Worm (Caenorhabditis elegans) whole organism, young adult: ENCODE measurements around the gene gnrr-3.

Experiments used
- ama-1 ChIP-seq, 3 experiments: fragments of 150-350 bp in 1 of 3; sonication (generic microtip) in 2 of 3; optimal IDR thresholded peaks; 2 replicates each; lab custom pipeline; 2014 to 2018; ENCODE audit warnings: missing biosample characterization in 2 of 3, missing genetic modification characterization in 2 of 3, missing genetic modification reagents in 2 of 3
- ets-4 ChIP-seq: fragments of 200-800 bp; sonication (Bioruptor generic); optimal IDR thresholded peaks from 2 replicates; lab custom pipeline; 2018; ENCODE audit warnings: mild to moderate bottlenecking, missing genetic modification characterization, missing compliant biosample characterization
- ztf-25 ChIP-seq: fragments of 200-800 bp; sonication (Bioruptor generic); IDR thresholded peaks from 2 replicates; pipeline ENCODE4 v1.3.6; 2022; ENCODE audit warnings: missing genetic modification reagents, missing genetic modification characterization, missing compliant biosample characterization

ce11 chrX:10083272-10083671 lies 34.0 kb downstream of the gnrr-3 start:
- TF ChIP-seq ets-4 = no peak
- no peak for TF ChIP-seq ama-1 (optimal IDR thresholded peaks at IDR 0.05; lab: Kevin White, UChicago)
- TF ChIP-seq ama-1 (GFP tag; optimal IDR thresholded peaks at IDR 0.05; lab: Kevin White, UChicago) = no peak
- no peak for TF ChIP-seq ztf-25 (GFP tag; lab: Robert Waterston, UW)
